Worm (Caenorhabditis elegans) whole organism, dauer: Measurements from ENCODE around the gene mask-1.

Experiments
- unc-62 ChIP-seq: sonication (generic microtip); optimal IDR thresholded peaks from 2 replicates; lab custom pipeline; 2017; ENCODE audit warnings: missing biosample characterization, missing genetic modification reagents, missing genetic modification characterization

The mask-1 gene

DNA sequence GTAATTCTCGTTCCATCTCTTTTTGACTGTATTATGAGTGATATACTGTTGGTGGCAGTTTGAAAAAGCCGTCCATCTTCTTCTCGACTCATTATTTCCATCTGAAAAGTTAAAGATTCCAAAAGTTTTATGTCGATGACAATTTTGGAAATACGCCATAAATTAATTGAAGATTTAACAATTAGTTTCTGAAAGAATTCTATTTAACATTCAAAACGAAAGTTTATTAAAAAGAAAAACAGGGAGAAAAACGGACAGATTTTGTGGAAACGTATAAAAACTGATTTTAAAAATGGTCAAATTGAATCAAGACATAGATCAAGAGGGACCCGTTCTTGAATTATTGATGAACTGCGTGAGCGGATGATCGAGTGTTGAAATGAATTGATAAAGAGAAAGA lies 39.1 kb downstream of the mask-1 start, which contains the start of gene R10H10.7:
TSS of gene R10H10.7 (minus strand) at position 101 of the 400 bp plus-strand sequence.
- TF ChIP-seq unc-62 (GFP tag; lab: Kevin White, UChicago), result no peak

DNA sequence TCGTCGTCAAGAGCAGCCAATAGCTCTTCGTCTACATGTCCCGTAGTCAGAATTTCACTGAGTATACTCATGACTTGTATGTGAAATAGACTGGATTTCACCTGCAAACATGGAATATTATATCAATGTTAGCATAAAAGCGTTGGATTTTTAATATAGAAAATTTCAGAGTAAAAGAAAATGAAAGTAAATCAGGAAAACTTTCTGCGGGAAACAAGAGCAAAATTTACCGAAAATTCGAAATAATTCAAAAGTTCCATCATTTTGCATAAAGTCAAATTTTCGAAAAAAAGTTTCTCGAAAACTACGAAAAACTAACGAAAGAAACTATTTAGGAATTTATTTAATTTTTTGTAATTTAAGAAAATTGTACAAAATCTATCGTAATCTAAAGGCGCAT lies 43.1 kb downstream of the mask-1 start, which contains the start of gene F13B12.6:
TSS of gene F13B12.6 (minus strand) at position 101 of the 400 bp plus-strand sequence.
- TF ChIP-seq unc-62 (GFP tag; lab: Kevin White, UChicago), result no peak

DNA sequence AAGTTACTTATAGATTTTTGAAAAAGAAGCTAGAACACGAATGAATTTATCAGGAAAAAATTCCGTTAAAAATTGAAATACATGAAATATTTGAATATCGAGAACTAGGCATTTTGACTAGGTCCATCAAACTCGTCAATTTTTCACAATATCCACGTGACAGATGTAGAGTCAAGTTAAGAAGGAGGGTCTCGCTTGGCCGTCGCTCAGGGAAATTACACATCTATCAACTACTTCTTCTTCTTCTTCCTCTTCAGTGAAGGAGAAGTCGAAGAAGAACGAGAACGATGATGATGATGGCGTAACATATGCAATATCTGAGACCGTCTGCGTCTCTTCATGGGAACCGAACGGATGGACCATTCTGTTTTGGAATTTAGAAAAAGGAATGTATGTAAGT lies 45.2 kb downstream of the mask-1 start:
- no peak for TF ChIP-seq unc-62 (GFP tag; lab: Kevin White, UChicago)

DNA sequence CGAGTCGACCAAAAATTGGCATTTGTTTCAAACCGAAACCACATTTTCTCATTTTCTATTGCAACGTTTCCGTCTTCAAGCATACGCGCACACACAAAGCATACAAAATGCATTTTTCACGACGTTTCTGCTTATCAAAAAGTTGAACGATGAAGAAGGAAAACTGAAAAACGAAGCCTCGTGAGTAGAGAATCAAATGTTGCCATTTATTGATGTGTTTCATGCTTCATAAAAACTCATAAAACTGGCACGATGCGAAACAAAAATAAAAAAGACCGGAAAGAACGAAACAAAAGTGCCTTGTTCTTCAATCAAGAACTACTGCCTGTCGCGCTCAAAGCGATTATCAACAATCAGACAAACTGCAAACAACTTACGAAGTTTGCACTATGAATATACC lies 45.7 kb downstream of the mask-1 start:
- TF ChIP-seq unc-62 (GFP tag; lab: Kevin White, UChicago), result no peak

DNA sequence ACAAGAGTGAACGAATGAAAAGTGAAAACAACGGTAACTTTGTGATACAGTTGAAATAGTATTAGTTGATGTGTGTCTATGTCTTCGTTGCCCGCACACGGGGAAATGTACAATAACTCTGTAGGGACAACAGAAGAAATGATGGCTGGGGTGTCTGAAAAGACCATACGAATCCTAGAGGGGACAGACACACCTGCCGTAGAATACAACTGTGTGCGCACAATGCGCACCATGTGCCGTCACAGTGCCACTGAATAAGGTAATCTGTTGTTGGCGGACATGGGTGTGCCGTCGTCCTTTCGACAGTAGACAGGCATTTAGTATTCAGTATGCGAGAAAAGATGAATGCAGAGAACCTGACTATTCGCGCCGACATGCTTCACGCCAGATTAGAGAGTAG lies 46.6 kb downstream of the mask-1 start:
- TF ChIP-seq unc-62 (GFP tag; lab: Kevin White, UChicago), result no peak

DNA sequence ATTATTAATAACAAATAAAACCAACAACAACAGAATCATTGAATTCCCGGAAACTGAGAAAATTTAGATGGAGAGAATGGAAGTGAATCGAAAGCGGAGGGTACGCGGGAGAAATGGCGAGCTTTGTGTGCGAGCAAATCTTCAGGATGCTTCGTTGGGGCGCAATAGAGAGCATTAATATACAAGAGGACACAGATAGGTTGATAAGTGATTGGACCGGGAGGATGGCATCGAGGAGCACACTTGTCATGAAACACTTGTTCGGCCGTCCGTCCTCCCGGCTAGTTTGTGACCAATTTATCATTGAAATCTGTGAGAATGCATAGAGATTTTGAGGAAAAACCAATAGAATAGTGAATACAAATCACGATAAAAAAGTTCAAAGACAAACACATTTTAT lies 47.5 kb downstream of the mask-1 start:
- TF ChIP-seq unc-62 (GFP tag; lab: Kevin White, UChicago), result no peak

DNA sequence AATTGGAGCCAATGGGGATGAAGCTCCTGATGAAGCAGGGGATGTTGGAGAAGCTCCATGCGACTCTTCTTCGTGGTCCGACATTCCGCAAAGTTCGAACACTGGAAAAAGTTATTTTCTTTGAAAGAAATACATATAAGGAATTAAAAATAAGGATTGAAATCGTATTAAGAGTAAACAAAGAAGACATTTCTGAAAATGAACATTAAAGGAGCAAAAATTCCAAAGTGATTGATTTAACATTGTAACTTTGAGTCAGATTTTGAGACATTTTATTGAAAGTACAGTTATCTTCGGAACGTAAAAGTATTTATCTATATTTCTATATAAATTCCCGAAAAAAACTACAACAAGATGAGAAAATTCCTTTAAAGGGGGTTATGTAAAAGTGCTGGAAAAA lies 49.8 kb downstream of the mask-1 start, which contains the start of gene F13B12.1:
TSS of gene F13B12.1 (minus strand) at position 101 of the 400 bp plus-strand sequence.
- no peak for TF ChIP-seq unc-62 (GFP tag; lab: Kevin White, UChicago)

DNA sequence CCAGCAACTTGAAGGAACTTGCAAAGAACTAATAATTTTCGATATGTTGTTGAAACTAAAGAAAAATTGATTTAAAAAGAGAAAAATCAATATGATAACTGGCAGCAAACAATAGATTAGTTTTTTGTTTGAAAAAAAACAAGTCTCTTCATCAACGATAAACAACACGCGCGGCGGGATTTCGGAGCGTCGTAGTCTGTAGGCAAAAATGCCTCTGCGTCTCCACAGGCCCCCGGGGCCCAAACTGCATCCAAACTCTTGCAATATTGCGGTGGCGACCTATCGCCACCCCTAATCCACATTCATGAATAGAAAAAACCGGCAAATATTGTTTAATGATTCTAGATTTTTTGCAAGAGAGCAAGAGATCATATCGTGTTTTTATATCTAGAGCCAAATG lies 50.4 kb downstream of the mask-1 start:
- TF ChIP-seq unc-62 (GFP tag; lab: Kevin White, UChicago), result no peak

DNA sequence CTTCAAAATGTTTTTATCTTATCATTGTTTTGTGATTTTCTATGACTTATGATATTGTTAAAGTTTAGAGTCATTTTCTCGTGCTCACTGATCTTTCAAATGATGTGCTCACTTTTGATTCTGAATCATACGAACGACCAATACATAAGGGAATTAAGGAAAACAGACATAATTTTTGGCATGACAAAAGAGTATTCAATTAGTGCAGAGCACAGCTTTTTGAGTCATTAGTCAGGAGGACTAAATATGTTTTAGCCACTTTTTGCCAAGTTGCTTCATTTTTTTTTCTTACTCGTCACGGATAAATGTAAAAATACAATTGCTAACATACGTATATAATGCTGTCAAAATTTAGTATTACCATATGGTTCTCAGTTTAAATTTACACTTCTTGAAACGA lies 54.4 kb downstream of the mask-1 start, which contains the start of gene F13B12.2:
TSS of gene F13B12.2 (minus strand) at position 2 of the 400 bp plus-strand sequence.
- no peak for TF ChIP-seq unc-62 (GFP tag; lab: Kevin White, UChicago)

DNA sequence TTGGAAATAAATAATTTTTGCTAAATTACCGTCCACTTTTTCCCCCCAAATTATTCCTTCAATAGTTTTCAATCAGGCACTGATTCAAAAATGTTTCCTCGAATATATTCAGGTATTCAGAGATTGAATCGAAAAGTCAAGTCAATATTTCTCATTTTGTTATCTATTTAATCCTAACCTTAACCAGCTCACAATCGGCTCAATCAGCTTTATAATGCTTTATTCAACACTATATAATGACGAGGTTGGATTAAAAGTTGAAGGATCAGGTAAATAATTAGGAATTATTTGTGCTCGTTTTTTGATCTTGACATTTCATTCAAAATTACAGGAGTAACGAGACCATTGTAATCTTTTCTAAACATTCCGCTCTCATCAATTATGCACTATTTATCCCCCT lies 55.8 kb downstream of the mask-1 start:
- TF ChIP-seq unc-62 (GFP tag; lab: Kevin White, UChicago), result no peak

DNA sequence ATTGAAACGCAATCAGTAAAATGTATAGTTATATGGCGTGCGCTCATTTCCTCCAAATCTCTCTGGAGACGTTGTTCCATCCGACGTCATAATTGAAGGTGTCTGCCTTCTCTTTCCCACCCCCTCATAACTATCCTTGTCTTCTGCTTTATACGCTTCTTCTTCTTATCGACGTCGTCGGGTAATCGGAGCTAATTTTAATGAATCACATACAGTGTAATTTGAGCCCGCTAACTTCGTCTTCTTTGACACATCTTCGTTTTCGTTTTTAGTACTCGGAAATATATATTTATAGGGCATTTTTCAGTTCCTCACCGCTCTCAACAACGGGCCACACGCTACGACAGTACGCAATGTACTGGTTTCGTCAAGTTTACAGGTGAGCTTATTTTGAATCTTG lies 61.7 kb downstream of the mask-1 start, which contains the start of gene ins-1:
TSS of gene ins-1 (plus strand) at position 301 of the 400 bp plus-strand sequence.
- no peak for TF ChIP-seq unc-62 (GFP tag; lab: Kevin White, UChicago)
